Worm (Caenorhabditis elegans) whole organism, L4 larva: ENCODE data around the gene aat-2.

Experiments
- F37D6.2 ChIP-seq: sonication (generic microtip); optimal IDR thresholded peaks from 2 replicates; lab custom pipeline; 2016; ENCODE audit warnings: mild to moderate bottlenecking, missing genetic modification characterization, missing compliant biosample characterization
- Y75B8A.6 ChIP-seq: fragments of 200-800 bp; sonication (Bioruptor generic); IDR thresholded peaks from 2 replicates; pipeline ENCODE4 v1.3.6; 2022; ENCODE audit warnings: missing genetic modification reagents, missing genetic modification characterization, missing compliant biosample characterization
- aha-1 ChIP-seq: fragments of 150-350 bp; peaks from one replicate; lab custom pipeline; 2014; ENCODE audit warnings: missing biosample characterization, missing genetic modification characterization
- ama-1 ChIP-seq: fragments of 150-350 bp; optimal IDR thresholded peaks from 2 replicates; lab custom pipeline; 2014; ENCODE audit warnings: inconsistent platforms, mixed read lengths
- attf-4 ChIP-seq: sonication (generic microtip); optimal IDR thresholded peaks from 3 replicates; lab custom pipeline; 2017; ENCODE audit warnings: missing biosample characterization, missing genetic modification characterization
- ceh-28 ChIP-seq: fragments of 150-350 bp; optimal IDR thresholded peaks from 2 replicates; lab custom pipeline; 2014; ENCODE audit warnings: missing biosample characterization, missing genetic modification reagents, missing genetic modification characterization
- cey-2 ChIP-seq: sonication (generic microtip); optimal IDR thresholded peaks from 3 replicates; lab custom pipeline; 2017; ENCODE audit warnings: missing genetic modification characterization, mild to moderate bottlenecking, missing compliant biosample characterization, antibody characterized with exemption, borderline replicate concordance; ENCODE audit not compliant: insufficient read depth
- daf-16 ChIP-seq, 3 experiments: sonication (generic microtip); optimal IDR thresholded peaks; 2 replicates each; lab custom pipeline; 2016 to 2017; ENCODE audit warnings: missing genetic modification characterization in 3 of 3, missing genetic modification reagents in 3 of 3, mild to moderate bottlenecking in 2 of 3, missing compliant biosample characterization in 2 of 3, missing biosample characterization in 1 of 3, moderate library complexity in 1 of 3
- daf-8 ChIP-seq: fragments of 200-800 bp; sonication (Bioruptor generic); IDR thresholded peaks from 2 replicates; pipeline ENCODE4 v1.3.6; 2022; ENCODE audit warnings: missing genetic modification characterization, missing compliant biosample characterization
- dmd-6 ChIP-seq: fragments of 200-800 bp; sonication (Bioruptor generic); IDR thresholded peaks from 2 replicates; pipeline ENCODE4 v1.3.6; 2022; ENCODE audit warnings: missing genetic modification reagents, missing genetic modification characterization, missing compliant biosample characterization
- duxl-1 ChIP-seq: sonication (generic microtip); optimal IDR thresholded peaks from 2 replicates; lab custom pipeline; 2016; ENCODE audit warnings: mild to moderate bottlenecking, missing genetic modification characterization, moderate library complexity, missing compliant biosample characterization; ENCODE audit not compliant: poor library complexity
- dve-1 ChIP-seq: sonication (generic microtip); optimal IDR thresholded peaks from 2 replicates; lab custom pipeline; 2017; ENCODE audit warnings: antibody characterized with exemption, mild to moderate bottlenecking, missing genetic modification characterization, missing compliant biosample characterization; ENCODE audit not compliant: insufficient read depth
- hif-1 ChIP-seq, 2 experiments: sonication (generic microtip); optimal IDR thresholded peaks; 2 replicates each; lab custom pipeline; 2016 to 2017; ENCODE audit warnings: missing compliant biosample characterization in 2 of 2, missing genetic modification characterization in 2 of 2, missing genetic modification reagents in 2 of 2, missing genotype in 2 of 2, mild to moderate bottlenecking in 1 of 2
- hlh-11 ChIP-seq: fragments of 200-800 bp; sonication (Bioruptor generic); optimal IDR thresholded peaks from 2 replicates; lab custom pipeline; 2018; ENCODE audit warnings: mild to moderate bottlenecking, missing genetic modification characterization, missing compliant biosample characterization
- hlh-30 ChIP-seq: sonication (generic microtip); optimal IDR thresholded peaks from 2 replicates; lab custom pipeline; 2017; ENCODE audit warnings: antibody characterized with exemption, mild to moderate bottlenecking, missing genetic modification characterization, missing compliant biosample characterization; ENCODE audit not compliant: insufficient read depth
- hmg-1.1 ChIP-seq: fragments of 200-800 bp; sonication (Bioruptor generic); IDR thresholded peaks from 2 replicates; pipeline ENCODE4 v1.3.6; 2022; ENCODE audit warnings: missing genetic modification reagents, missing genetic modification characterization, missing compliant biosample characterization
- jun-1 ChIP-seq: fragments of 150-350 bp; optimal IDR thresholded peaks from 2 replicates; lab custom pipeline; 2014; ENCODE audit warnings: missing biosample characterization, missing genetic modification reagents, missing genetic modification characterization
- lim-7 ChIP-seq: fragments of 200-800 bp; sonication (Bioruptor generic); IDR thresholded peaks from 2 replicates; pipeline ENCODE4 v1.3.6; 2022; ENCODE audit warnings: missing genetic modification characterization, missing compliant biosample characterization
- lin-1 ChIP-seq: fragments of 200-800 bp; sonication (Bioruptor generic); IDR thresholded peaks from 2 replicates; pipeline ENCODE4 v1.3.6; 2022; ENCODE audit warnings: missing genetic modification reagents, missing genetic modification characterization, missing compliant biosample characterization
- lin-13 ChIP-seq: fragments of 150-350 bp; optimal IDR thresholded peaks from 2 replicates; lab custom pipeline; 2014; ENCODE audit warnings: missing biosample characterization, missing genetic modification reagents, missing genetic modification characterization
- lin-15B ChIP-seq: fragments of 150-350 bp; sonication (generic microtip); optimal IDR thresholded peaks from 3 replicates; lab custom pipeline; 2014; ENCODE audit warnings: missing biosample characterization, missing genetic modification characterization
- madf-9 ChIP-seq: fragments of 200-800 bp; sonication (Bioruptor generic); conservative IDR thresholded peaks from 2 replicates; pipeline ENCODE4 v1.3.6; 2022; ENCODE audit warnings: missing genetic modification reagents, missing genetic modification characterization, missing compliant biosample characterization
- mep-1 ChIP-seq: fragments of 150-350 bp; sonication (generic microtip); optimal IDR thresholded peaks from 3 replicates; lab custom pipeline; 2014; ENCODE audit warnings: missing biosample characterization, missing genetic modification characterization
- mxl-2 ChIP-seq: fragments of 200-800 bp; sonication (Bioruptor generic); conservative IDR thresholded peaks from 2 replicates; pipeline ENCODE4 v1.3.6; 2022; ENCODE audit warnings: missing genetic modification reagents, missing genetic modification characterization, missing compliant biosample characterization
- nhr-102 ChIP-seq: sonication (generic microtip); optimal IDR thresholded peaks from 2 replicates; lab custom pipeline; 2016; ENCODE audit warnings: mild to moderate bottlenecking, missing genetic modification characterization, moderate library complexity, missing compliant biosample characterization
- nhr-11 ChIP-seq: fragments of 150-350 bp; optimal IDR thresholded peaks from 2 replicates; lab custom pipeline; 2014; ENCODE audit warnings: missing biosample characterization, missing genetic modification characterization
- nhr-28 ChIP-seq: fragments of 150-350 bp; optimal IDR thresholded peaks from 2 replicates; lab custom pipeline; 2014; ENCODE audit warnings: missing biosample characterization, missing genetic modification characterization
- nhr-48 ChIP-seq: sonication (generic microtip); optimal IDR thresholded peaks from 2 replicates; lab custom pipeline; 2016; ENCODE audit warnings: mild to moderate bottlenecking, missing genetic modification characterization, missing compliant biosample characterization
- nhr-6 ChIP-seq: fragments of 150-350 bp; optimal IDR thresholded peaks from 2 replicates; lab custom pipeline; 2014; ENCODE audit warnings: missing biosample characterization, missing genetic modification characterization
- nhr-77 ChIP-seq: fragments of 150-350 bp; optimal IDR thresholded peaks from 2 replicates; lab custom pipeline; 2014; ENCODE audit warnings: missing biosample characterization, missing genetic modification characterization
- php-3 ChIP-seq: fragments of 200-800 bp; sonication (Bioruptor generic); IDR thresholded peaks from 2 replicates; pipeline ENCODE4 v1.3.6; 2022; ENCODE audit warnings: missing genetic modification reagents, missing genetic modification characterization, missing compliant biosample characterization
- pqm-1 ChIP-seq: sonication (generic microtip); optimal IDR thresholded peaks from 2 replicates; lab custom pipeline; 2017; ENCODE audit warnings: missing biosample characterization, missing genetic modification characterization
- snpc-1.2 ChIP-seq: fragments of 200-800 bp; sonication (Bioruptor generic); IDR thresholded peaks from 2 replicates; pipeline ENCODE4 v1.3.6; 2022; ENCODE audit warnings: missing genetic modification reagents, missing genetic modification characterization, missing compliant biosample characterization
- spr-1 ChIP-seq: sonication (generic microtip); optimal IDR thresholded peaks from 2 replicates; lab custom pipeline; 2016; ENCODE audit warnings: mild to moderate bottlenecking, missing genetic modification characterization, missing compliant biosample characterization
- unc-39 ChIP-seq: sonication (generic microtip); optimal IDR thresholded peaks from 2 replicates; lab custom pipeline; 2017; ENCODE audit warnings: missing biosample characterization, missing genetic modification characterization
- unc-62 ChIP-seq, 3 experiments: fragments of 150-350 bp in 1 of 3; sonication (generic microtip); optimal IDR thresholded peaks in 2 of 3; peaks in 1 of 3; 1 replicate in 1 of 3; 2 replicates in 2 of 3; lab custom pipeline; 2014 to 2017; ENCODE audit warnings: missing biosample characterization in 3 of 3, missing genetic modification characterization in 3 of 3, missing genetic modification reagents in 3 of 3, missing genotype in 1 of 3
- zip-2 ChIP-seq: fragments of 150-350 bp; optimal IDR thresholded peaks from 2 replicates; lab custom pipeline; 2014; ENCODE audit warnings: missing biosample characterization, missing genetic modification characterization

Gene aat-2

ce11 chrV:9261492-9261891 lies 15.3 kb upstream of the aat-2 start, which contains the start of gene nhr-36:
Gene nhr-36, minus strand, starts transcription at chrV:9261592.
- TF ChIP-seq unc-62 (GFP tag; optimal IDR thresholded peaks at IDR 0.05 in 1 of 2; lab: Kevin White, UChicago) = peak in 1 of 2 experiments; percentile 53
- no peak for TF ChIP-seq unc-62 (tag; optimal IDR thresholded peaks at IDR 0.05; lab: Kevin White, UChicago)
- no peak for TF ChIP-seq cey-2 (tag; lab: Kevin White, UChicago)
- TF ChIP-seq dve-1 (tag; lab: Kevin White, UChicago) = no peak
- TF ChIP-seq, all 104 proteins: peak for 1

- TF ChIP-seq lin-13 (no peak), nhr-11 (tag; lab: Kevin White, UChicago) (peak; percentile 4), snpc-1.2 (GFP tag; lab: Robert Waterston, UW) (no peak), spr-1 (no peak)
Measured at ce11 chrV:9260411-9260810, 14.3 kb upstream of the aat-2 start.

- TF ChIP-seq ceh-28 (tag; lab: Kevin White, UChicago) (no peak), unc-62 (GFP tag; optimal IDR thresholded peaks at IDR 0.05 in 1 of 2; lab: Kevin White, UChicago) (peak in 1 of 2 experiments; percentile 78), unc-62 (tag; optimal IDR thresholded peaks at IDR 0.05; lab: Kevin White, UChicago) (no peak), F37D6.2 (no peak)
Measured at ce11 chrV:9257467-9257866, 11.3 kb upstream of the aat-2 start, which contains the start of gene F07C3.16. Gene F07C3.16, minus strand, starts transcription at chrV:9257567.

ce11 chrV:9255480-9255879 lies 9.3 kb upstream of the aat-2 start:
- TF ChIP-seq nhr-102 (tag; lab: Kevin White, UChicago) (peak; percentile 66), duxl-1 (tag; lab: Kevin White, UChicago) (no peak), aha-1 (tag; lab: Kevin White, UChicago) (no peak), mep-1 (tag; lab: Kevin White, UChicago) (peak; percentile 6), F37D6.2 (no peak), ama-1 (lab: Kevin White, UChicago) (no peak), nhr-48 (tag; lab: Kevin White, UChicago) (peak; percentile 72), lin-15B (tag; lab: Kevin White, UChicago) (no peak), nhr-28 (tag; lab: Kevin White, UChicago) (peak; percentile 80), hlh-30 (tag; lab: Kevin White, UChicago) (peak; percentile 10), jun-1 (no peak), zip-2 (tag; lab: Kevin White, UChicago) (no peak), dmd-6 (GFP tag; lab: Robert Waterston, UW) (peak; percentile 81), attf-4 (tag; lab: Kevin White, UChicago) (no peak), nhr-77 (tag; lab: Kevin White, UChicago) (peak; percentile 64), daf-8 (GFP tag; lab: Robert Waterston, UW) (no peak), unc-39 (tag; lab: Kevin White, UChicago) (no peak), lin-13 (no peak), pqm-1 (tag; lab: Kevin White, UChicago) (peak; percentile 92), nhr-6 (tag; lab: Kevin White, UChicago) (peak; percentile 67), hlh-11 (peak; percentile 82), hmg-1.1 (GFP tag; lab: Robert Waterston, UW) (no peak), madf-9 (GFP tag; lab: Robert Waterston, UW) (no peak), lim-7 (GFP tag; lab: Robert Waterston, UW) (no peak), Y75B8A.6 (no peak), php-3 (GFP tag; lab: Robert Waterston, UW) (peak; percentile 92), hif-1 (tag; optimal IDR thresholded peaks at IDR 0.05; lab: Kevin White, UChicago) (peak in 1 of 2 experiments; percentile 54), dve-1 (tag; lab: Kevin White, UChicago) (peak; percentile 82), daf-16 (GFP tag; optimal IDR thresholded peaks at IDR 0.05; lab: Kevin White, UChicago) (no peak), daf-16 (tag; optimal IDR thresholded peaks at IDR 0.05; lab: Kevin White, UChicago) (peak; percentile 71), mxl-2 (GFP tag; lab: Robert Waterston, UW) (no peak), lin-1 (GFP tag; lab: Robert Waterston, UW) (0 out of 2 replicates have a peak, but pooled peaks have one; percentile 27)
